Worm (Caenorhabditis elegans) whole organism, L3 larva: ENCODE data around the gene C54F6.18.

ENCODE experiments used
- elt-3 ChIP-seq, 3 experiments: fragments of 150-350 bp in 1 of 3; sonication (generic microtip) in 2 of 3; optimal IDR thresholded peaks; 2 replicates in 2 of 3; 4 replicates in 1 of 3; lab custom pipeline; 2014 to 2017; ENCODE audit warnings: missing biosample characterization in 3 of 3, missing genetic modification characterization in 3 of 3
- fos-1 ChIP-seq: fragments of 150-350 bp; optimal IDR thresholded peaks from 2 replicates; lab custom pipeline; 2014; ENCODE audit warnings: missing biosample characterization, missing genetic modification characterization
- jun-1 ChIP-seq: fragments of 150-350 bp; optimal IDR thresholded peaks from 2 replicates; lab custom pipeline; 2014; ENCODE audit warnings: missing biosample characterization, missing genetic modification reagents, missing genetic modification characterization
- nhr-12 ChIP-seq: fragments of 150-350 bp; optimal IDR thresholded peaks from 2 replicates; lab custom pipeline; 2014; ENCODE audit warnings: missing biosample characterization, missing genetic modification characterization
- snpc-4 ChIP-seq: fragments of 150-350 bp; optimal IDR thresholded peaks from 2 replicates; lab custom pipeline; 2014; ENCODE audit warnings: missing biosample characterization, missing genetic modification characterization
- unc-62 ChIP-seq: fragments of 150-350 bp; sonication (generic microtip); optimal IDR thresholded peaks from 4 replicates; lab custom pipeline; 2014; ENCODE audit warnings: missing biosample characterization, missing genetic modification reagents, missing genetic modification characterization

ce11 chrV:7548017-7548416 lies 22.2 kb downstream of the C54F6.18 start:
- TF ChIP-seq fos-1 (tag; lab: Kevin White, UChicago) (no peak), unc-62 (GFP tag; lab: Kevin White, UChicago) (no peak), snpc-4 (tag; lab: Kevin White, UChicago) (no peak), nhr-12 (no peak), jun-1 (tag; lab: Kevin White, UChicago) (no peak), elt-3 (tag; optimal IDR thresholded peaks at IDR 0.05; lab: Kevin White, UChicago) (no peak)
